Fruit fly (Drosophila melanogaster): ENCODE data around the gene Lcp65Af.

Gene Lcp65Af

DNA sequence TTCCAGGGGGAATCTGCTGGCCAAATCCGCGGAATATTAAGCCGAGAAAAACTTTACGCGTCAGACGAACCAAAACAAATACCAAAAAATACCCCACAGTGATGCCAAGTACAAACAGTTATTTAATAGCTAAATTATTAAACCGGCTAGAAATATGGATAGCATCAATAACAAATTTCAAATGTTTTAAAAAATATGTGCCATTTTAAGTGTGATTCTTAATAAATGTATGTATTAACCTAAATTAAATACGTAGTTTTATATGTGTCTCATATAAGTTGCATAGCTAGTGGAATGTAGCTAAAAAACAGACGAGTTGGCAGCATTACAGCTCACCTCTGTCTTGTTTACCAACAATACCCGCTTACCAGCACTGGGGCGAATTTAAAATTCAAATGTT lies 45.2 kb upstream of the Lcp65Af start, which contains the start of gene CG10274 (continued):
- TF ChIP-seq bigmax (GFP tag; optimal IDR thresholded peaks at IDR 0.05) (no peak), CG18599 (GFP tag; optimal IDR thresholded peaks at IDR 0.05) (no peak), croc (GFP tag; conservative IDR thresholded peaks at IDR 0.05) (peak; percentile 62; the same call in 2 of the 3 replicates), CG9817 (tag; optimal IDR thresholded peaks at IDR 0.05) (peak; percentile 81), BtbVII (GFP tag; optimal IDR thresholded peaks at IDR 0.05) (no peak), ac (GFP tag; optimal IDR thresholded peaks at IDR 0.05) (no peak), CG3065 (GFP tag; optimal IDR thresholded peaks at IDR 0.05) (no peak), Stat92E (GFP tag; optimal IDR thresholded peaks at IDR 0.05) (peak in 1 of 3 experiments; percentile 39), CG14441 (GFP tag; IDR thresholded peaks at IDR 0.05) (peak; percentile 61), CG18011 (GFP tag; optimal IDR thresholded peaks at IDR 0.05) (peak; percentile 59), repo (GFP tag; optimal IDR thresholded peaks at IDR 0.05) (peak; percentile 40), CG10543 (GFP tag; optimal IDR thresholded peaks at IDR 0.05) (peak; percentile 72), Dbx (GFP tag; IDR thresholded peaks at IDR 0.05) (peak; percentile 81), CG7987 (GFP tag; optimal IDR thresholded peaks at IDR 0.05) (peak; percentile 1), fu2 (GFP tag; optimal IDR thresholded peaks at IDR 0.05) (peak; percentile 71), Oli (tag; optimal IDR thresholded peaks at IDR 0.05) (peak; percentile 68), CG5953 (GFP tag; IDR thresholded peaks at IDR 0.05) (no peak), Hmr (GFP tag; optimal IDR thresholded peaks at IDR 0.05) (no peak), pita (GFP tag; optimal IDR thresholded peaks at IDR 0.05) (no peak), CG6813 (GFP tag; optimal IDR thresholded peaks at IDR 0.05) (no peak), Awh (GFP tag; IDR thresholded peaks at IDR 0.05) (no peak), Mes4 (GFP tag; optimal IDR thresholded peaks at IDR 0.05) (peak; percentile 55), CG7556 (GFP tag; optimal IDR thresholded peaks at IDR 0.05) (peak; percentile 57), CG3726 (GFP tag; IDR thresholded peaks at IDR 0.05) (no peak), CG15696 (tag; optimal IDR thresholded peaks at IDR 0.05) (peak; percentile 82), Dp (GFP tag; optimal IDR thresholded peaks at IDR 0.05) (peak; percentile 75), CG6689 (GFP tag; IDR thresholded peaks at IDR 0.05) (peak; percentile 34; the same call in 1 of the 2 replicates), CG17328 (GFP tag; IDR thresholded peaks at IDR 0.05) (peak; percentile 49; the same call in 1 of the 2 replicates), CG13296 (GFP tag; optimal IDR thresholded peaks at IDR 0.05) (no peak), Adf1 (GFP tag; IDR thresholded peaks at IDR 0.05) (no peak; the same call in 1 of the 2 replicates), p53 (GFP tag; optimal IDR thresholded peaks at IDR 0.05) (no peak), CG11560 (tag; IDR thresholded peaks at IDR 0.05) (0 out of 3 replicates have a peak, but pooled peaks have one; percentile 23), seq (GFP tag; IDR thresholded peaks at IDR 0.05) (no peak), CG7839 (tag; optimal IDR thresholded peaks at IDR 0.05) (no peak), Optix (GFP tag; IDR thresholded peaks at IDR 0.05) (no peak), abd-A (tag; optimal IDR thresholded peaks at IDR 0.05) (no peak), en (GFP tag; optimal IDR thresholded peaks at IDR 0.05) (no peak), Ssrp (tag; optimal IDR thresholded peaks at IDR 0.05) (peak; percentile 80), CG15479 (GFP tag; optimal IDR thresholded peaks at IDR 0.05) (no peak), Doc2 (GFP tag; IDR thresholded peaks at IDR 0.05) (no peak), Dek (tag; optimal IDR thresholded peaks at IDR 0.05) (no peak), HHEX (GFP tag; optimal IDR thresholded peaks at IDR 0.05) (no peak), Rfx (GFP tag; IDR thresholded peaks at IDR 0.05) (peak; percentile 86), CG1233 (GFP tag; optimal IDR thresholded peaks at IDR 0.05) (peak; percentile 65), fd64A (GFP tag; optimal IDR thresholded peaks at IDR 0.05) (no peak), CG17912 (GFP tag; optimal IDR thresholded peaks at IDR 0.05) (no peak), CG11398 (GFP tag; optimal IDR thresholded peaks at IDR 0.05) (no peak), dmrt99B (tag; optimal IDR thresholded peaks at IDR 0.05) (no peak), Deaf1 (tag; optimal IDR thresholded peaks at IDR 0.05) (no peak), mld (GFP tag; IDR thresholded peaks at IDR 0.05; ENCODE audit: partially characterized antibody) (no peak)

Data from whole organism, embryonic.